Worm (Caenorhabditis elegans): ENCODE data around the gene plc-4.

- TF ChIP-seq him-1 (tag; optimal IDR thresholded peaks at IDR 0.05) (no peak), dao-5 (tag; optimal IDR thresholded peaks at IDR 0.05) (no peak)
Measured at ce11 chrIV:7520841-7521240, 8.4 kb upstream of the plc-4 start.
